Worm (Caenorhabditis elegans): ENCODE measurements around the gene ZK418.6.

ce11 chrIII:7080689-7081088 lies 2.1 kb upstream of the ZK418.6 start, which contains the start of gene ZK418.7:
- TF ChIP-seq scrt-1 (GFP tag; IDR thresholded peaks at IDR 0.05) = no peak
- no peak for TF ChIP-seq flt-1 (GFP tag; IDR thresholded peaks at IDR 0.05)
- TF ChIP-seq ama-1 (optimal IDR thresholded peaks at IDR 0.05) = no peak
- TF ChIP-seq ceh-13 (GFP tag; optimal IDR thresholded peaks at IDR 0.05) = no peak
- TF ChIP-seq sea-1 (GFP tag; conservative IDR thresholded peaks at IDR 0.05) = no peak
- no peak for TF ChIP-seq B0310.2 (tag; optimal IDR thresholded peaks at IDR 0.05)
- TF ChIP-seq pes-1 (GFP tag; IDR thresholded peaks at IDR 0.05) = no peak
- TF ChIP-seq tra-4 (tag; optimal IDR thresholded peaks at IDR 0.05) = no peak
- no peak for TF ChIP-seq tbx-11 (GFP tag; IDR thresholded peaks at IDR 0.05)
- TF ChIP-seq ceh-36 (tag; optimal IDR thresholded peaks at IDR 0.05) = no peak
- TF ChIP-seq ets-7 (tag; optimal IDR thresholded peaks at IDR 0.05) = no peak
